Fruit fly (Drosophila melanogaster) whole organism, pupa: Measurements from ENCODE around the gene Tango4.

Source experiments
- CG10348 ChIP-seq: fragments of 200-800 bp; sonication (Bioruptor generic); IDR thresholded peaks from 2 replicates; pipeline ENCODE4 v1.3.6; 2022; ENCODE audit warnings: missing biosample characterization, missing genetic modification characterization
- CG12605 ChIP-seq: fragments of 200-800 bp; sonication (Bioruptor generic); IDR thresholded peaks from 2 replicates; pipeline ENCODE4 v1.3.6; 2022; ENCODE audit warnings: missing biosample characterization, missing genetic modification characterization
- fd96Ca ChIP-seq: fragments of 200-800 bp; sonication (Bioruptor generic); IDR thresholded peaks from 3 replicates; pipeline ENCODE4 v1.3.6; 2022; ENCODE audit warnings: missing biosample characterization, missing genetic modification characterization

- no peak for TF ChIP-seq fd96Ca
- no peak for TF ChIP-seq CG12605 (GFP tag; lab: Robert Waterston, UW)
- no peak for TF ChIP-seq CG10348
Observed at dm6 chrX:12059495-12059894, 38.6 kb downstream of the Tango4 start, which contains the start of gene Muc11A.
